Worm (Caenorhabditis elegans): ENCODE measurements around the gene lips-11.

DNA sequence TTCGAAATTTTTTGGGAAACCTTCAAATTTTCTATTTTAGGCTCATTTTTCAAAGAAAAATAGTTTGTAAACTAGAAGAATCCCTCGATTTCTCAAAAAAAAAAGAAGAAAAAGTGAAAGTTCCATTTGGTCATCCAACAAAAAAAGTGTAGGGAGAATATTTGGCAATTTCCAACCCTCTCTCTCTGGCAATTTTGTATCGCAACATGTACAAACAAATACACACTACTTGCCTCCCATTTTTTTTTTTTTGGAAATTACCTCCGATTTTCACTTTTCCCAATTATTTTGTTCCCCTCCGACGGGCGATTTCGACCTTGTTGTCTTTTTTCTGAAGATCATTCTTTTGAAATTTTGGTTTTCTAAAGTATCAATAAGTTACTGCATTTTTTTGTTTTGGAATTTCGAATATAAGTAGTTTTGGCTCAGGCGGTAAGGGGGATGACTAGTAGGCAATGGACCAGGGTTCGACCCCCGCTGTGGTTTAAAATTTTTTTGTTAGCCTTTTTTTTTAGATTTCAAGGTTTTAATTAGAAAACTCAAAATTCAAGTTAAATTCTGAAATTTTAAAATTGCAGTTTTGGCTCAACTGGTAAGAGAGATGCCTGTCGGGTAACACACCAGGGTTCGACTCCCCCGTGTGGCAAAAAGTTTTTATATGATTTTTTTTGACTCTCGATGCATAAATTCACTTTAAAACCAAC, 22.1 kb downstream of the lips-11 start:
- no peak for TF ChIP-seq dao-5 (tag; optimal IDR thresholded peaks at IDR 0.05)
- TF ChIP-seq W03F9.2 (tag; optimal IDR thresholded peaks at IDR 0.05) = no peak
- TF ChIP-seq him-1 (tag; optimal IDR thresholded peaks at IDR 0.05) = no peak

Measured in whole organism, L4/young adult.